Worm (Caenorhabditis elegans): ENCODE results near the gene elt-7.

elt-7 gene

ce11 chrV:4770408-4770947 lies at the start of gene elt-7:
Gene elt-7 (plus strand): TSS chrV:4770670.
- no peak for TF ChIP-seq skn-1 (tag; optimal IDR thresholded peaks at IDR 0.05)
- TF ChIP-seq ztf-7 (tag; optimal IDR thresholded peaks at IDR 0.05), result no peak
- TF ChIP-seq nhr-25 (tag; optimal IDR thresholded peaks at IDR 0.05; ENCODE audit: borderline replicate concordance, insufficient read depth), result no peak
- peak; percentile 81 for TF ChIP-seq pqm-1 (tag; optimal IDR thresholded peaks at IDR 0.05)
- no peak for TF ChIP-seq unc-62 (GFP tag; optimal IDR thresholded peaks at IDR 0.05 in 1 of 2)
- TF ChIP-seq unc-62 (tag; optimal IDR thresholded peaks at IDR 0.05), result no peak
- TF ChIP-seq lin-1 (GFP tag; IDR thresholded peaks at IDR 0.05), result no peak
- no peak for TF ChIP-seq lsy-2 (tag; optimal IDR thresholded peaks at IDR 0.05)
- TF ChIP-seq aha-1 (tag), result peak; percentile 92
- peak; percentile 40 for TF ChIP-seq hlh-11 (tag; optimal IDR thresholded peaks at IDR 0.05)
- TF ChIP-seq dpl-1 (GFP tag; optimal IDR thresholded peaks at IDR 0.05), result no peak
- peak; percentile 84; the same call in 1 of the 2 replicates for TF ChIP-seq nhr-41 (GFP tag; IDR thresholded peaks at IDR 0.05)
- TF ChIP-seq zfp-3 (GFP tag; conservative IDR thresholded peaks at IDR 0.05), result no peak
- TF ChIP-seq F49E8.2 (tag; optimal IDR thresholded peaks at IDR 0.05; ENCODE audit: borderline replicate concordance), result no peak
- TF ChIP-seq dmd-6 (GFP tag; IDR thresholded peaks at IDR 0.05), result peak; percentile 54
- TF ChIP-seq nhr-28 (tag; optimal IDR thresholded peaks at IDR 0.05), result peak; percentile 73
- TF ChIP-seq Y75B8A.6 (GFP tag; IDR thresholded peaks at IDR 0.05), result no peak
- TF ChIP-seq mep-1 (tag; optimal IDR thresholded peaks at IDR 0.05), result no peak
- 0 out of 2 replicates have a peak, but pooled peaks have one; percentile 11 for TF ChIP-seq php-3 (GFP tag; IDR thresholded peaks at IDR 0.05)

DNA sequence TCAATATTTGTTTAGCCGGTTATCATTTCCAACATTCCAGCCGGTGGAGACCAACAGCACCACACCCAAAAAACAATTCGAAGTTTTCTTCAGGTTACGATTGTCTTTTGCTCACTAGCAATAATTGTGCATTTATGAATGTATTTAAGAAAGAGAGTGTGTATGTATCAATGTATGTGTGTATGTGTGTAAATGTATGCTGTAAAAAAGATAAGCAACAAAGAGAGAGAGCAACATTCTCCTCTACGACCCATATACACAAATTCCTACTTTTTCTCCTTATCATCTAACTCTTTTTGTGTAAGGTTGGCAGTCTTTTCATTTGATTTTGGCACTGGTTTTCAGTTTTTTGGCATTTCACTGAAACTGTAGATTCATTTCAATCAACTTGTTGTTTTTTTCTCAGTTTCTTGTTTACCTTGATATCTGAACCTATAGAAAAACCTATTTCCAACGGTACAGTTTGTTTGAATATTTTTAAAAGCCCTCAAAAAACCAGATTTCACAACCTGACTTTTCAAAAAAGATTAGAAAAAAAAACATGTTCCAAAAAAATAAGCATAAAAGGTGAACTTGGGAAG lies 49.5 kb upstream of the elt-7 start:
- TF ChIP-seq sdz-12 (GFP tag; optimal IDR thresholded peaks at IDR 0.05), result no peak
- no peak for TF ChIP-seq nhr-42 (GFP tag; IDR thresholded peaks at IDR 0.05)
- TF ChIP-seq Y75B8A.6 (GFP tag; IDR thresholded peaks at IDR 0.05), result no peak
- no peak for TF ChIP-seq ceh-32 (tag; optimal IDR thresholded peaks at IDR 0.05; ENCODE audit: poor library complexity)
- peak; percentile 47 for TF ChIP-seq dmd-6 (GFP tag; IDR thresholded peaks at IDR 0.05)
- TF ChIP-seq Y48G9A.11 (GFP tag; IDR thresholded peaks at IDR 0.05), result no peak
- no peak for TF ChIP-seq ama-1 (optimal IDR thresholded peaks at IDR 0.05)
- peak; percentile 21 for TF ChIP-seq dve-1 (tag; optimal IDR thresholded peaks at IDR 0.05; ENCODE audit: insufficient read depth)
- no peak for TF ChIP-seq ceh-44 (GFP tag; IDR thresholded peaks at IDR 0.05)
- no peak for TF ChIP-seq egl-27 (tag; optimal IDR thresholded peaks at IDR 0.05)
- no peak for TF ChIP-seq aly-2 (tag; optimal IDR thresholded peaks at IDR 0.05)
- no peak for TF ChIP-seq madf-9 (GFP tag; conservative IDR thresholded peaks at IDR 0.05)
- TF ChIP-seq snpc-1.2 (GFP tag; IDR thresholded peaks at IDR 0.05), result no peak
- no peak for TF ChIP-seq F37D6.2 (tag; optimal IDR thresholded peaks at IDR 0.05)
- peak; percentile 50 for TF ChIP-seq hlh-11 (tag; optimal IDR thresholded peaks at IDR 0.05)
- TF ChIP-seq daf-16 (GFP tag; optimal IDR thresholded peaks at IDR 0.05), result no peak
- TF ChIP-seq daf-16 (tag; optimal IDR thresholded peaks at IDR 0.05), result peak; percentile 79
- no peak for TF ChIP-seq cey-2 (tag; optimal IDR thresholded peaks at IDR 0.05; ENCODE audit: borderline replicate concordance, insufficient read depth)
- no peak for TF ChIP-seq nhr-102 (tag; optimal IDR thresholded peaks at IDR 0.05)
- peak; percentile 2 for TF ChIP-seq nhr-6 (tag; optimal IDR thresholded peaks at IDR 0.05)
- TF ChIP-seq unc-62 (GFP tag; optimal IDR thresholded peaks at IDR 0.05 in 1 of 2), result peak in 1 of 2 experiments; percentile 97
- no peak for TF ChIP-seq unc-62 (tag; optimal IDR thresholded peaks at IDR 0.05)
- no peak for TF ChIP-seq ztf-7 (tag; optimal IDR thresholded peaks at IDR 0.05)
- peak; percentile 88 for TF ChIP-seq nhr-28 (tag; optimal IDR thresholded peaks at IDR 0.05)
- peak; percentile 97 for TF ChIP-seq pqm-1 (tag; optimal IDR thresholded peaks at IDR 0.05)
- TF ChIP-seq ceh-28 (tag; optimal IDR thresholded peaks at IDR 0.05), result no peak

DNA sequence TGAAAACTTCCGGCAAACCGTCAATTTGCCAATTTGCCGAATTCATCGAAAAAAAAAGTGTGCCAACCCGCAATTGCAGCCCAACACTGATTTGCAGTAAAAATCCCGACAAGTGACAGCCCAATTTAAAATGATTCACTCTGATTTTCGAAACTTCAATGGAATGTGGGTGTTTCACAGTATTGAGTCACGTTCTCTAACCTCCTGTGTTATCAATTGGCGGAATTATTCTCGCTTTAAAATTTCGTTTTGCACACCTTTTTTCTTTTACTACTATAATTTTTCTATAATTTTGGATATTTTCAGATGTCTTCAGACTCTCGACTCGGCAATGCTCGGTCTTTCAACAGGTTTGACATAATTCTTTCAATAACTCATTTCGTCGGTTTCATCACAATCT lies 48.2 kb upstream of the elt-7 start, which contains the start of gene F39G3.5:
Gene F39G3.5, plus strand, starts transcription at position 301 of the 400 bp plus-strand sequence.
- no peak for TF ChIP-seq madf-5 (GFP tag; IDR thresholded peaks at IDR 0.05)
- TF ChIP-seq nhr-10 (tag; optimal IDR thresholded peaks at IDR 0.05), result no peak
- no peak for TF ChIP-seq ama-1 (optimal IDR thresholded peaks at IDR 0.05)
- TF ChIP-seq ceh-82 (tag; optimal IDR thresholded peaks at IDR 0.05), result no peak
- no peak for TF ChIP-seq daf-16 (GFP tag; optimal IDR thresholded peaks at IDR 0.05)
- TF ChIP-seq daf-16 (tag; optimal IDR thresholded peaks at IDR 0.05), result no peak
- no peak for TF ChIP-seq nhr-111 (GFP tag; optimal IDR thresholded peaks at IDR 0.05)
- no peak for TF ChIP-seq dmd-8 (GFP tag; IDR thresholded peaks at IDR 0.05)
- no peak for TF ChIP-seq egl-43 (GFP tag; IDR thresholded peaks at IDR 0.05)
- no peak for TF ChIP-seq Y105C5A.15 (GFP tag; IDR thresholded peaks at IDR 0.05)
- TF ChIP-seq lin-1 (GFP tag; IDR thresholded peaks at IDR 0.05), result no peak
- TF ChIP-seq jun-1 (tag; optimal IDR thresholded peaks at IDR 0.05), result no peak
- TF ChIP-seq snpc-1.2 (GFP tag; IDR thresholded peaks at IDR 0.05), result no peak
- no peak for TF ChIP-seq ceh-20 (GFP tag; IDR thresholded peaks at IDR 0.05)
- no peak for TF ChIP-seq mes-2 (tag; optimal IDR thresholded peaks at IDR 0.05; ENCODE audit: poor library complexity, severe bottlenecking)
- TF ChIP-seq nhr-25 (tag; optimal IDR thresholded peaks at IDR 0.05; ENCODE audit: borderline replicate concordance, insufficient read depth), result no peak

Measured in whole organism, L4 larva.